Worm (Caenorhabditis elegans): ENCODE results near the gene Y26G10.4.

DNA sequence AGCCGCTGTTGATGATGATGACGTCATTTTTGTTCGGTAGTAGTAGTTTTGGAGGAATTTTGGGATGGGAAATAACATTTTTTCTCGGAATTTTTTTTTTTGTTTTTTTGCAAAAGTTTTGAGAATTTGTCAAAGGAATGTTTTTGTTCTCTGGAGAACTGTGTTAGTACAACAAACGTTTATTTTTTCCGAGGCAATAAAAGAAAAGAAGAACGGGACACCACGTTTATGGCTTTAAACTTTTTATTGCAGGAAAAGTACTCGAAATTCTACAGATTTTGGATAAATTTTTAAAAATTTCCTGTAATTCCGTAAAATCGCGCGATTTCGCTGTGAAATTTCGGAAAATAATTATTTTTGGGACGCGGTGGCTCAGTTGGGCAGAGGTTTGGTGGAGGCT lies 8.1 kb downstream of the Y26G10.4 start, which contains the start of gene F59A1.13:
- TF ChIP-seq T22C8.4 (GFP tag; IDR thresholded peaks at IDR 0.05) = no peak
- TF ChIP-seq klf-2 (GFP tag; conservative IDR thresholded peaks at IDR 0.05) = no peak
- no peak for TF ChIP-seq cog-1 (tag; optimal IDR thresholded peaks at IDR 0.05)
- TF ChIP-seq flt-1 (GFP tag; IDR thresholded peaks at IDR 0.05) = no peak
- no peak for TF ChIP-seq med-1 (GFP tag; optimal IDR thresholded peaks at IDR 0.05; ENCODE audit: insufficient read depth)
- TF ChIP-seq ref-1 (GFP tag; conservative IDR thresholded peaks at IDR 0.05) = no peak
- TF ChIP-seq ztf-29 (GFP tag; IDR thresholded peaks at IDR 0.05) = no peak

All from whole organism, midembryonic.